Worm (Caenorhabditis elegans): Measurements from ENCODE around the gene nhr-282.

- TF ChIP-seq flt-1 (GFP tag; IDR thresholded peaks at IDR 0.05) (peak; percentile 67; the same call in 1 of the 2 replicates), med-1 (GFP tag; optimal IDR thresholded peaks at IDR 0.05; ENCODE audit: insufficient read depth) (no peak), T22C8.4 (GFP tag; IDR thresholded peaks at IDR 0.05) (no peak)
Measured at ce11 chrV:15766122-15766594, 45.9 kb upstream of the nhr-282 start, which contains the start of the genes haf-3 and F57A10.2.

All from whole organism, midembryonic.